Worm (Caenorhabditis elegans) whole organism, L1 larva: ENCODE measurements around the gene srh-24.

Experiments used
- C34B4.2 ChIP-seq: sonication (generic microtip); optimal IDR thresholded peaks from 2 replicates; lab custom pipeline; 2017; ENCODE audit warnings: mild to moderate bottlenecking, missing genetic modification characterization, missing compliant biosample characterization
- F16B12.6 ChIP-seq: fragments of 150-350 bp; optimal IDR thresholded peaks from 2 replicates; lab custom pipeline; 2014; ENCODE audit warnings: missing biosample characterization, missing genetic modification characterization
- Y116A8C.19 ChIP-seq: sonication (generic microtip); optimal IDR thresholded peaks from 2 replicates; lab custom pipeline; 2016; ENCODE audit warnings: missing compliant biosample characterization, missing genetic modification characterization, borderline replicate concordance
- blmp-1 ChIP-seq: fragments of 150-350 bp; optimal IDR thresholded peaks from 2 replicates; lab custom pipeline; 2014; ENCODE audit warnings: missing biosample characterization, missing genetic modification characterization
- ceh-63 ChIP-seq: fragments of 200-800 bp; sonication (Bioruptor generic); optimal IDR thresholded peaks from 2 replicates; lab custom pipeline; 2018; ENCODE audit warnings: mild to moderate bottlenecking, missing genetic modification characterization, missing compliant biosample characterization
- ces-1 ChIP-seq: fragments of 150-350 bp; optimal IDR thresholded peaks from 2 replicates; lab custom pipeline; 2014; ENCODE audit warnings: missing biosample characterization, missing genetic modification reagents, missing genetic modification characterization
- dpl-1 ChIP-seq, 3 experiments: fragments of 150-350 bp in 2 of 3; sonication (generic microtip) in 1 of 3; optimal IDR thresholded peaks; 2 replicates each; lab custom pipeline; 2014 to 2017; ENCODE audit warnings: missing biosample characterization in 3 of 3, missing genetic modification characterization in 3 of 3, missing genetic modification reagents in 3 of 3
- dsc-1 ChIP-seq: sonication (generic microtip); optimal IDR thresholded peaks from 2 replicates; lab custom pipeline; 2016; ENCODE audit warnings: mild to moderate bottlenecking, missing genetic modification characterization, missing compliant biosample characterization
- efl-1 ChIP-seq, 4 experiments: fragments of 150-350 bp; optimal IDR thresholded peaks in 3 of 4; peaks in 1 of 4; 1 replicate in 1 of 4; 2 replicates in 3 of 4; lab custom pipeline; 2014; ENCODE audit warnings: missing biosample characterization in 2 of 4, missing genetic modification characterization in 2 of 4, missing genetic modification reagents in 2 of 4
- elt-2 ChIP-seq: sonication (generic microtip); optimal IDR thresholded peaks from 2 replicates; lab custom pipeline; 2016; ENCODE audit warnings: missing genetic modification characterization, mild to moderate bottlenecking, inconsistent platforms, missing compliant biosample characterization, missing genetic modification reagents
- fkh-10 ChIP-seq: sonication (generic microtip); optimal IDR thresholded peaks from 2 replicates; lab custom pipeline; 2017; ENCODE audit warnings: missing biosample characterization, missing genetic modification reagents, missing genetic modification characterization
- fkh-4 ChIP-seq: sonication (generic microtip); optimal IDR thresholded peaks from 2 replicates; lab custom pipeline; 2016; ENCODE audit warnings: missing compliant biosample characterization, missing genetic modification characterization, borderline replicate concordance
- fkh-8 ChIP-seq: sonication (generic microtip); optimal IDR thresholded peaks from 2 replicates; lab custom pipeline; 2016; ENCODE audit warnings: mild to moderate bottlenecking, missing genetic modification characterization, missing compliant biosample characterization
- hlh-17 ChIP-seq: fragments of 200-800 bp; sonication (Bioruptor generic); optimal IDR thresholded peaks from 2 replicates; lab custom pipeline; 2018; ENCODE audit warnings: missing genetic modification characterization, mild to moderate bottlenecking, missing compliant biosample characterization, moderate library complexity, borderline replicate concordance
- hlh-4 ChIP-seq: sonication (generic microtip); optimal IDR thresholded peaks from 2 replicates; lab custom pipeline; 2016; ENCODE audit warnings: mild to moderate bottlenecking, missing genetic modification characterization, missing compliant biosample characterization
- jun-1 ChIP-seq: fragments of 150-350 bp; optimal IDR thresholded peaks from 2 replicates; lab custom pipeline; 2014; ENCODE audit warnings: missing biosample characterization, missing genetic modification reagents, missing genetic modification characterization
- lin-14 ChIP-seq: fragments of 200-800 bp; sonication (Bioruptor generic); optimal IDR thresholded peaks from 2 replicates; lab custom pipeline; 2018; ENCODE audit warnings: mild to moderate bottlenecking, missing genetic modification characterization, moderate library complexity, missing compliant biosample characterization
- lin-35 ChIP-seq, 2 experiments: fragments of 150-350 bp; optimal IDR thresholded peaks; 2 replicates each; lab custom pipeline; 2014; ENCODE audit warnings: missing biosample characterization in 2 of 2, missing genetic modification characterization in 2 of 2, missing genetic modification reagents in 2 of 2
- lin-39 ChIP-seq: fragments of 150-350 bp; optimal IDR thresholded peaks from 2 replicates; lab custom pipeline; 2014; ENCODE audit warnings: missing biosample characterization, missing genetic modification reagents, missing genetic modification characterization
- lsy-2 ChIP-seq, 2 experiments: fragments of 150-350 bp; optimal IDR thresholded peaks; 2 replicates each; lab custom pipeline; 2014; ENCODE audit warnings: missing biosample characterization in 2 of 2, missing genetic modification characterization in 2 of 2
- mab-9 ChIP-seq: fragments of 200-800 bp; sonication (Bioruptor generic); IDR thresholded peaks from 2 replicates; pipeline ENCODE4 v1.3.6; 2022; ENCODE audit warnings: missing genetic modification reagents, missing genetic modification characterization, missing compliant biosample characterization
- mdl-1 ChIP-seq, 2 experiments: fragments of 150-350 bp; optimal IDR thresholded peaks; 2 replicates each; lab custom pipeline; 2014 to 2017; ENCODE audit warnings: missing biosample characterization in 2 of 2, missing genetic modification characterization in 2 of 2, inconsistent platforms in 1 of 2
- nhr-20 ChIP-seq: sonication (generic microtip); optimal IDR thresholded peaks from 2 replicates; lab custom pipeline; 2016; ENCODE audit warnings: mild to moderate bottlenecking, missing genetic modification characterization, missing compliant biosample characterization
- nhr-85 ChIP-seq: sonication (generic microtip); peaks from one replicate; lab custom pipeline; 2016; ENCODE audit warnings: missing genetic modification characterization, inconsistent platforms, missing compliant biosample characterization
- nhr-90 ChIP-seq: sonication (generic microtip); optimal IDR thresholded peaks from 2 replicates; lab custom pipeline; 2016; ENCODE audit warnings: mild to moderate bottlenecking, missing genetic modification characterization, missing compliant biosample characterization; ENCODE audit not compliant: poor library complexity
- pqm-1 ChIP-seq: sonication (generic microtip); optimal IDR thresholded peaks from 3 replicates; lab custom pipeline; 2017; ENCODE audit warnings: missing biosample characterization, missing genetic modification characterization
- rnt-1 ChIP-seq: sonication (generic microtip); optimal IDR thresholded peaks from 2 replicates; lab custom pipeline; 2016; ENCODE audit warnings: mild to moderate bottlenecking, missing genetic modification characterization, moderate library complexity, missing compliant biosample characterization
- skn-1 ChIP-seq: fragments of 150-350 bp; optimal IDR thresholded peaks from 2 replicates; lab custom pipeline; 2014; ENCODE audit warnings: missing biosample characterization, missing genetic modification characterization
- sox-4 ChIP-seq: sonication (generic microtip); optimal IDR thresholded peaks from 2 replicates; lab custom pipeline; 2016; ENCODE audit warnings: missing genetic modification characterization, missing compliant biosample characterization
- sptf-1 ChIP-seq: fragments of 150-350 bp; optimal IDR thresholded peaks from 2 replicates; lab custom pipeline; 2014; ENCODE audit warnings: missing biosample characterization, missing genetic modification characterization
- zip-4 ChIP-seq: fragments of 200-800 bp; sonication (Bioruptor generic); optimal IDR thresholded peaks from 2 replicates; lab custom pipeline; 2018; ENCODE audit warnings: mild to moderate bottlenecking, missing genetic modification characterization, moderate library complexity, missing compliant biosample characterization
- ztf-11 ChIP-seq, 2 experiments: sonication (generic microtip); optimal IDR thresholded peaks; 2 replicates each; lab custom pipeline; 2016 to 2017; ENCODE audit warnings: missing genetic modification characterization in 2 of 2, missing biosample characterization in 1 of 2, missing compliant biosample characterization in 1 of 2

The srh-24 gene

ce11 chrV:13992485-13992884 lies 31.7 kb upstream of the srh-24 start, which contains the start of gene droe-4 (continued):
- TF ChIP-seq pqm-1 (tag; lab: Kevin White, UChicago) (no peak), nhr-85 (no peak), dsc-1 (peak; percentile 66), fkh-8 (tag; lab: Kevin White, UChicago) (peak; percentile 33), sox-4 (tag; lab: Kevin White, UChicago) (no peak), fkh-10 (no peak), skn-1 (tag; lab: Kevin White, UChicago) (no peak), nhr-90 (tag; lab: Kevin White, UChicago) (no peak), hlh-4 (tag; lab: Kevin White, UChicago) (no peak), sptf-1 (no peak)
- TF ChIP-seq, all 84 proteins: peak for 5

DNA sequence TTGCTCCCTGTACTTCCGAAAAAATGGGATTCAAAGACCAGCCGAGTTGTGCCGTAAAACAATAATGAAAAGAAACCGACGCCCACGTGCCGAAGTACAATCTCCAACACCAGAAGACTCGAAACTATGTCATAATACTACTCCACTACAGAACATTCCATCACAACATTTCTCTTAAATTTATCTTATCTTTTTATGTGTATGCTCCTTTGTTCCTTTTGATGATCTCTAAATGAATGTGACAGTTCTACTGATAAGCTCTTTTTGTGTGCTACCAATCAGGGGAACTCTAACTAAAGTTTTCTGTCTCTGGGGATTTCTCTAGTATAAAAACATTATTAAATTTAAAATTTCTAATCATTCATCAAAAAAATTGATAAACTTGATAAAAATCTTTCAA lies 26.0 kb upstream of the srh-24 start:
- peak; percentile 38 for TF ChIP-seq elt-2 (tag; lab: Kevin White, UChicago)
- no peak for TF ChIP-seq lin-14 (GFP tag; lab: Kevin White, UChicago)
- TF ChIP-seq, all 84 proteins: peak for 1

ce11 chrV:13984828-13985227 lies 24.0 kb upstream of the srh-24 start, which contains the start of gene end-1:
Gene end-1 (plus strand): TSS chrV:13985128.
- TF ChIP-seq zip-4 (GFP tag; lab: Kevin White, UChicago) (no peak), blmp-1 (tag; lab: Kevin White, UChicago) (no peak), C34B4.2 (tag; lab: Kevin White, UChicago) (no peak), dsc-1 (no peak), F16B12.6 (tag; lab: Kevin White, UChicago) (no peak), ces-1 (GFP tag; lab: Kevin White, UChicago) (no peak)

DNA sequence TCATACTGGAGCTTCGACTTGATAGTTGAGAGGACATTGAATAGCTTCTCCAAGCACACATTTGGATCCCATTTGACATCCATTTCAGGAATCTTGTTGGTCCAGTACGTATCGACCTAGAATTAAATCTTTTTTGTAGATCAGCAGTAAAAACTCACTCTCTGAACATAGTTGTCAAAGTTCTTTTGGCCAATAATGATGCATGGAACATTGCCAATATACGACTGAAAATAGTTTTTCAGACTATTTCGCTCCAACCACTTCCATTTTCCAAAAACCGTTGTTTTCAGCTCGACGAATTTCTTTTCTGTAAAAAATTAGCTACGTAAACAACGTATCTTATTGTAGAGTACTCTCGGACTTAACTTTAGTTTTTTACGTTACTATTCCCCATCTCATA lies 20.9 kb upstream of the srh-24 start:
- TF ChIP-seq C34B4.2 (tag; lab: Kevin White, UChicago) (no peak), lin-35 (GFP tag; optimal IDR thresholded peaks at IDR 0.05; lab: Kevin White, UChicago) (no peak), lsy-2 (tag; optimal IDR thresholded peaks at IDR 0.05; lab: Kevin White, UChicago) (no peak), hlh-17 (GFP tag; lab: Kevin White, UChicago) (no peak), pqm-1 (tag; lab: Kevin White, UChicago) (no peak), mdl-1 (tag; optimal IDR thresholded peaks at IDR 0.05; lab: Kevin White, UChicago) (no peak), fkh-8 (tag; lab: Kevin White, UChicago) (no peak), ztf-11 (tag; optimal IDR thresholded peaks at IDR 0.05; lab: Kevin White, UChicago) (no peak), Y116A8C.19 (tag; lab: Kevin White, UChicago) (no peak), lin-14 (GFP tag; lab: Kevin White, UChicago) (no peak), rnt-1 (no peak), jun-1 (tag; lab: Kevin White, UChicago) (no peak), dpl-1 (GFP tag; optimal IDR thresholded peaks at IDR 0.05; lab: Kevin White, UChicago) (no peak)
- TF ChIP-seq, all 84 proteins: peak for 0

- TF ChIP-seq mab-9 (GFP tag; lab: Robert Waterston, UW) (no peak), lin-39 (tag; lab: Kevin White, UChicago) (no peak), efl-1 (optimal IDR thresholded peaks at IDR 0.05; lab: Kevin White, UChicago) (no peak), efl-1 (GFP tag; optimal IDR thresholded peaks at IDR 0.05 in 1 of 2; lab: Kevin White, UChicago) (peak in 1 of 2 experiments; percentile 81), nhr-20 (tag; lab: Kevin White, UChicago) (no peak), ceh-63 (GFP tag; lab: Kevin White, UChicago) (no peak), fkh-4 (no peak)
Measured at ce11 chrV:13980807-13981206, 20.0 kb upstream of the srh-24 start, which contains the start of gene eol-1. Gene eol-1 (minus strand): TSS chrV:13980907.
